Fruit fly (Drosophila melanogaster): ENCODE data around the gene ATP6AP2.
A peak's percentile ranks its signal among the peaks of the same experiment; 100 is the strongest.

The ATP6AP2 gene

dm6 chr3R:9245576-9246200 lies 14.8 kb upstream of the ATP6AP2 start, which contains the start of gene Vps15 (continued):
- TF ChIP-seq CG10267 (tag; optimal IDR thresholded peaks at IDR 0.05) = peak; percentile 83
- TF ChIP-seq btn (GFP tag; optimal IDR thresholded peaks at IDR 0.05) = no peak
- TF ChIP-seq CG34376 (GFP tag; optimal IDR thresholded peaks at IDR 0.05) = peak; percentile 62
- TF ChIP-seq Chrac-16 (GFP tag; optimal IDR thresholded peaks at IDR 0.05) = peak; percentile 72
- TF ChIP-seq CG42726 (GFP tag; IDR thresholded peaks at IDR 0.05; ENCODE audit: partially characterized antibody) = no peak
- TF ChIP-seq CG16815 (GFP tag; optimal IDR thresholded peaks at IDR 0.05) = peak; percentile 15
- no peak; the same call in 1 of the 2 replicates for TF ChIP-seq GATAe (GFP tag; conservative IDR thresholded peaks at IDR 0.05)
- TF ChIP-seq kni (GFP tag; optimal IDR thresholded peaks at IDR 0.05) = peak; percentile 8
- peak; percentile 58 for TF ChIP-seq HHEX (GFP tag; optimal IDR thresholded peaks at IDR 0.05)
- TF ChIP-seq Ptx1 (GFP tag; IDR thresholded peaks at IDR 0.05) = peak; percentile 78
- TF ChIP-seq CG10366 (GFP tag; IDR thresholded peaks at IDR 0.05) = peak; percentile 60
- TF ChIP-seq eve (GFP tag; optimal IDR thresholded peaks at IDR 0.05) = no peak
- TF ChIP-seq CG15696 (tag; optimal IDR thresholded peaks at IDR 0.05) = peak; percentile 74
- peak; percentile 73 for TF ChIP-seq B-H2 (GFP tag; optimal IDR thresholded peaks at IDR 0.05)
- TF ChIP-seq ro (GFP tag; IDR thresholded peaks at IDR 0.05) = no peak
- TF ChIP-seq CG6254 (GFP tag; optimal IDR thresholded peaks at IDR 0.05) = peak; percentile 4
- TF ChIP-seq CG11560 (tag; IDR thresholded peaks at IDR 0.05) = no peak
- TF ChIP-seq Bgb (GFP tag; IDR thresholded peaks at IDR 0.05; ENCODE audit: partially characterized antibody) = peak; percentile 85
- peak; percentile 69 for TF ChIP-seq CG4820 (GFP tag; optimal IDR thresholded peaks at IDR 0.05)
- no peak for TF ChIP-seq CG8478 (optimal IDR thresholded peaks at IDR 0.05)
- TF ChIP-seq her (GFP tag; optimal IDR thresholded peaks at IDR 0.05) = peak; percentile 47
- peak; percentile 43; the same call in 1 of the 2 replicates for TF ChIP-seq CG4404 (GFP tag; IDR thresholded peaks at IDR 0.05)
- peak; percentile 72 for TF ChIP-seq Nf-YC (tag; optimal IDR thresholded peaks at IDR 0.05)
- TF ChIP-seq dm (GFP tag; optimal IDR thresholded peaks at IDR 0.05) = peak; percentile 38
- TF ChIP-seq Drgx (GFP tag; IDR thresholded peaks at IDR 0.05) = peak; percentile 58; the same call in 1 of the 2 replicates
- TF ChIP-seq CG16779 (GFP tag; IDR thresholded peaks at IDR 0.05) = 0 out of 2 replicates have a peak, but pooled peaks have one; percentile 31
- peak; percentile 78 for TF ChIP-seq CG10543 (GFP tag; optimal IDR thresholded peaks at IDR 0.05)
- no peak for TF ChIP-seq HmgD (GFP tag; optimal IDR thresholded peaks at IDR 0.05)
- TF ChIP-seq CG12155 (GFP tag; optimal IDR thresholded peaks at IDR 0.05) = peak; percentile 72
- TF ChIP-seq zfh1 (GFP tag; IDR thresholded peaks at IDR 0.05) = peak; percentile 81
- TF ChIP-seq CG1792 (GFP tag; optimal IDR thresholded peaks at IDR 0.05) = peak; percentile 49
- peak; percentile 59 for TF ChIP-seq CG12236 (GFP tag; optimal IDR thresholded peaks at IDR 0.05)
- TF ChIP-seq jing (GFP tag; optimal IDR thresholded peaks at IDR 0.05) = peak; percentile 21
- peak; percentile 19 for TF ChIP-seq CG31388 (GFP tag; optimal IDR thresholded peaks at IDR 0.05)
- TF ChIP-seq nerfin-1 (tag; optimal IDR thresholded peaks at IDR 0.05) = peak; percentile 74
- peak; percentile 75 for TF ChIP-seq D19A (tag; optimal IDR thresholded peaks at IDR 0.05)
- no peak for TF ChIP-seq Hr39 (optimal IDR thresholded peaks at IDR 0.05)
- no peak for TF ChIP-seq CG7987 (GFP tag; optimal IDR thresholded peaks at IDR 0.05)
- peak; percentile 77 for TF ChIP-seq slbo (GFP tag; IDR thresholded peaks at IDR 0.05)
- TF ChIP-seq CG8089 (GFP tag; optimal IDR thresholded peaks at IDR 0.05) = no peak
- no peak for TF ChIP-seq nau (GFP tag; optimal IDR thresholded peaks at IDR 0.05)

- peak; percentile 49 for TF ChIP-seq D19A (tag; optimal IDR thresholded peaks at IDR 0.05)
- no peak for TF ChIP-seq sim (GFP tag; IDR thresholded peaks at IDR 0.05)
- no peak for TF ChIP-seq Six4 (GFP tag; optimal IDR thresholded peaks at IDR 0.05)
- peak; percentile 52 for TF ChIP-seq CG7745 (tag; optimal IDR thresholded peaks at IDR 0.05)
- no peak for TF ChIP-seq CG34376 (GFP tag; optimal IDR thresholded peaks at IDR 0.05)
- TF ChIP-seq nmo (GFP tag; optimal IDR thresholded peaks at IDR 0.05) = peak; percentile 3
- no peak for TF ChIP-seq Dip2 (GFP tag; IDR thresholded peaks at IDR 0.05)
- TF ChIP-seq eve (GFP tag; optimal IDR thresholded peaks at IDR 0.05) = no peak
- TF ChIP-seq Vsx1 (GFP tag; optimal IDR thresholded peaks at IDR 0.05) = no peak
- TF ChIP-seq bsh (GFP tag; optimal IDR thresholded peaks at IDR 0.05) = peak in 1 of 2 experiments; percentile 69
- TF ChIP-seq CG5953 (GFP tag; IDR thresholded peaks at IDR 0.05) = no peak
- 0 out of 2 replicates have a peak, but pooled peaks have one; percentile 13 for TF ChIP-seq CG6689 (GFP tag; IDR thresholded peaks at IDR 0.05)
- TF ChIP-seq CG17328 (GFP tag; IDR thresholded peaks at IDR 0.05) = no peak
- TF ChIP-seq sd (tag; optimal IDR thresholded peaks at IDR 0.05) = no peak
Measured at dm6 chr3R:9246366-9246765, 14.1 kb upstream of the ATP6AP2 start, which contains the start of gene CG8420. CG8420 (plus strand) TSS chr3R:9246649.
